Worm (Caenorhabditis elegans): ENCODE results near the gene F28C6.8.
A peak's percentile ranks its signal among the peaks of the same experiment; 100 is the strongest.

F28C6.8 gene

DNA sequence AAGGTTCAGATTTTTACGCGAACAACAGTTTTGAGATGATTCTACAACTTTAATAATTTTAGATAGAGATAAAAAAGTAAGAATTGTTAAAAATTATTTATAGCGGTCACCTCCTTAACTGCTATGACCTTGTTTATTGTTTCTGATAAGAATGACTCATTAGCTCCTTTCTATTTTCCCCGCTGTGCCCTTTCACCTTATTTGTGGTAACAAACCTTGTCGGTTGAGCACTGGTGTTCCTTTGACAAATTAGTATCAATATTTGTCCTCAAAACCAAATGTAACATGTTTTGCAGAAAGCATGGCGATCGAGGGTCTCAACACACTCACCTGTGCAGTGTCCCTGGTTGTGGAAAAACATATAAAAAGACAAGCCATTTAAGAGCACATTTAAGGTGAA is 19.9 kb downstream of the F28C6.8 start:
- TF ChIP-seq elt-1 (tag; optimal IDR thresholded peaks at IDR 0.05): no peak
- TF ChIP-seq lin-39 (tag; optimal IDR thresholded peaks at IDR 0.05): no peak
- TF ChIP-seq ceh-16 (tag; optimal IDR thresholded peaks at IDR 0.05): no peak
- TF ChIP-seq dmd-4 (tag; optimal IDR thresholded peaks at IDR 0.05): no peak
- no peak for TF ChIP-seq mbf-1 (tag; optimal IDR thresholded peaks at IDR 0.05)
- TF ChIP-seq ZK546.5 (tag; optimal IDR thresholded peaks at IDR 0.05): no peak
- TF ChIP-seq fos-1 (tag; optimal IDR thresholded peaks at IDR 0.05): no peak
- TF ChIP-seq nhr-77 (tag; optimal IDR thresholded peaks at IDR 0.05): no peak
- no peak for TF ChIP-seq unc-55 (GFP tag; optimal IDR thresholded peaks at IDR 0.05)
- no peak for TF ChIP-seq lsy-2 (tag; optimal IDR thresholded peaks at IDR 0.05)
- TF ChIP-seq lin-11 (tag; optimal IDR thresholded peaks at IDR 0.05): no peak
- no peak for TF ChIP-seq ztf-1 (GFP tag; conservative IDR thresholded peaks at IDR 0.05)
- no peak for TF ChIP-seq egl-27 (tag; optimal IDR thresholded peaks at IDR 0.05)
- no peak for TF ChIP-seq nhr-129 (tag; optimal IDR thresholded peaks at IDR 0.05)
- no peak for TF ChIP-seq ama-1 (optimal IDR thresholded peaks at IDR 0.05)
- no peak for TF ChIP-seq crh-2 (tag; optimal IDR thresholded peaks at IDR 0.05)
- no peak for TF ChIP-seq elt-3 (tag; optimal IDR thresholded peaks at IDR 0.05)

ce11 chrII:8627907-8628306 is 21.3 kb downstream of the F28C6.8 start:
- TF ChIP-seq sma-3 (GFP tag; optimal IDR thresholded peaks at IDR 0.05): no peak
- TF ChIP-seq ztf-4 (tag; optimal IDR thresholded peaks at IDR 0.05): no peak
- TF ChIP-seq R02D3.7 (tag; optimal IDR thresholded peaks at IDR 0.05): no peak
- TF ChIP-seq blmp-1 (tag; optimal IDR thresholded peaks at IDR 0.05; ENCODE audit: insufficient read depth): no peak
- TF ChIP-seq unc-39 (tag; optimal IDR thresholded peaks at IDR 0.05): no peak
- TF ChIP-seq lsy-2 (tag; optimal IDR thresholded peaks at IDR 0.05): no peak
- no peak for TF ChIP-seq gmeb-1 (tag; optimal IDR thresholded peaks at IDR 0.05)
- TF ChIP-seq crh-2 (tag; optimal IDR thresholded peaks at IDR 0.05): no peak
- TF ChIP-seq C34F6.9 (tag; optimal IDR thresholded peaks at IDR 0.05): no peak
- TF ChIP-seq peb-1 (tag; optimal IDR thresholded peaks at IDR 0.05): no peak
- no peak for TF ChIP-seq ztf-11 (tag; optimal IDR thresholded peaks at IDR 0.05)
- no peak for TF ChIP-seq lin-39 (tag; optimal IDR thresholded peaks at IDR 0.05)
- TF ChIP-seq nhr-129 (tag; optimal IDR thresholded peaks at IDR 0.05): no peak
- TF ChIP-seq aly-2 (tag; optimal IDR thresholded peaks at IDR 0.05): no peak
- TF ChIP-seq nhr-10 (tag; optimal IDR thresholded peaks at IDR 0.05): no peak
- TF ChIP-seq sem-4 (tag; optimal IDR thresholded peaks at IDR 0.05): no peak
- TF ChIP-seq Y55F3AM.14 (GFP tag; optimal IDR thresholded peaks at IDR 0.05): no peak

- TF ChIP-seq blmp-1 (tag; optimal IDR thresholded peaks at IDR 0.05; ENCODE audit: insufficient read depth) (peak; percentile 17), lin-39 (tag; optimal IDR thresholded peaks at IDR 0.05) (no peak)
These were observed 23.4 kb downstream of the F28C6.8 start, which contains the start of gene T22C8.6 for ce11 chrII:8630088-8630487. Gene T22C8.6, minus strand, starts transcription at chrII:8630281.

- TF ChIP-seq alr-1 (tag; optimal IDR thresholded peaks at IDR 0.05) (no peak), mbf-1 (tag; optimal IDR thresholded peaks at IDR 0.05) (no peak), nhr-23 (tag; optimal IDR thresholded peaks at IDR 0.05) (no peak), sma-3 (GFP tag; optimal IDR thresholded peaks at IDR 0.05) (no peak), ama-1 (optimal IDR thresholded peaks at IDR 0.05) (no peak), ZK546.5 (tag; optimal IDR thresholded peaks at IDR 0.05) (no peak), ztf-11 (tag; optimal IDR thresholded peaks at IDR 0.05) (no peak), unc-39 (tag; optimal IDR thresholded peaks at IDR 0.05) (no peak), nhr-237 (tag; optimal IDR thresholded peaks at IDR 0.05) (no peak), peb-1 (tag; optimal IDR thresholded peaks at IDR 0.05) (no peak), ceh-16 (tag; optimal IDR thresholded peaks at IDR 0.05) (no peak), mab-5 (tag; optimal IDR thresholded peaks at IDR 0.05) (no peak), nhr-10 (tag; optimal IDR thresholded peaks at IDR 0.05) (no peak), nhr-21 (tag; optimal IDR thresholded peaks at IDR 0.05) (no peak), blmp-1 (tag; optimal IDR thresholded peaks at IDR 0.05; ENCODE audit: insufficient read depth) (no peak)
These were observed 25.1 kb downstream of the F28C6.8 start for ce11 chrII:8631766-8632165.

- TF ChIP-seq nhr-6 (tag; optimal IDR thresholded peaks at IDR 0.05) (no peak), sma-9 (GFP tag; optimal IDR thresholded peaks at IDR 0.05) (no peak), sma-9 (tag; optimal IDR thresholded peaks at IDR 0.05) (no peak), sem-4 (tag; optimal IDR thresholded peaks at IDR 0.05) (no peak), ama-1 (optimal IDR thresholded peaks at IDR 0.05) (no peak), nhr-237 (tag; optimal IDR thresholded peaks at IDR 0.05) (no peak), ceh-82 (tag; optimal IDR thresholded peaks at IDR 0.05) (no peak), alr-1 (tag; optimal IDR thresholded peaks at IDR 0.05) (no peak), aly-2 (tag; optimal IDR thresholded peaks at IDR 0.05) (no peak), ZK546.5 (tag; optimal IDR thresholded peaks at IDR 0.05) (no peak)
These were observed 27.7 kb downstream of the F28C6.8 start, which contains the start of gene cutl-12 for ce11 chrII:8634386-8634785. Gene cutl-12, minus strand, starts transcription at chrII:8634486.
